Fruit fly (Drosophila melanogaster): ENCODE results near the gene CG18547.

The CG18547 gene

DNA sequence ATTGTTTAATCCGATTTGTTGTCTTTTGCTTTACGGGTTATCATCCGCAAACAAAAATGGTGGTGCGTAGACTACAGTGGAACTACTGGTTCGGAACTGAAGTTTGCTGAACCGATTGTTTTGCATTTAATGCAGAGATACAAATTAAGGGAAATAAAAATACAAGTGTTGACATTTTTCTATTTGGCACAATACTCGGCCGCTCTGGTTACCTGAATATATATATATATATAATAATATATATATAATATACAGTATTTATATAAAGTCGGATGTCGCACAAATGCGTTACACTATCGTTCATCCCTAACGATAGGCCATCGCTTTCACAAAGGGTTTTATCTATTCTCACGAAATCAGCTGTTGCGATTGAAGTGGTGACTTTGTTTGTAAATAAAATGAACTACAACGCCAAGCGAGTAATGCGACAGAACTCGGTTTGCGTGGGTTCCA lies 36.7 kb upstream of the CG18547 start, which contains the start of the genes DCAF12 and Spt3 (continued):
- peak; percentile 82 for TF ChIP-seq tna (GFP tag; IDR thresholded peaks at IDR 0.05; ENCODE audit: partially characterized antibody)
- peak; percentile 58 for TF ChIP-seq sisA (GFP tag; IDR thresholded peaks at IDR 0.05)
- no peak for TF ChIP-seq z (GFP tag; IDR thresholded peaks at IDR 0.05)
- TF ChIP-seq Awh (GFP tag; IDR thresholded peaks at IDR 0.05) = no peak
- no peak for TF ChIP-seq CG12942 (GFP tag; optimal IDR thresholded peaks at IDR 0.05)
- TF ChIP-seq CG14860 (GFP tag; IDR thresholded peaks at IDR 0.05; ENCODE audit: partially characterized antibody) = peak; percentile 95
- TF ChIP-seq CG15514 (GFP tag; optimal IDR thresholded peaks at IDR 0.05) = peak; percentile 99
- TF ChIP-seq gfzf (GFP tag; optimal IDR thresholded peaks at IDR 0.05) = no peak
- peak; percentile 61; the same call in 2 of the 3 replicates for TF ChIP-seq tgo (GFP tag; IDR thresholded peaks at IDR 0.05)
- peak; percentile 29 for TF ChIP-seq CG18764 (GFP tag; optimal IDR thresholded peaks at IDR 0.05)
- no peak for TF ChIP-seq sc (optimal IDR thresholded peaks at IDR 0.05)
- peak; percentile 29 for TF ChIP-seq sc (GFP tag; optimal IDR thresholded peaks at IDR 0.05)
- TF ChIP-seq tll (GFP tag; optimal IDR thresholded peaks at IDR 0.05) = peak in 1 of 2 experiments; percentile 59
- no peak for TF ChIP-seq CG14965 (GFP tag; optimal IDR thresholded peaks at IDR 0.05; ENCODE audit: borderline replicate concordance)
- TF ChIP-seq Dbx (GFP tag; IDR thresholded peaks at IDR 0.05) = peak; percentile 49; the same call in 1 of the 3 replicates
- TF ChIP-seq Hmx (GFP tag; optimal IDR thresholded peaks at IDR 0.05) = no peak
- peak; percentile 85 for TF ChIP-seq CG9932 (GFP tag; IDR thresholded peaks at IDR 0.05)
- peak in 1 of 2 experiments; percentile 89 for TF ChIP-seq crp (GFP tag; optimal IDR thresholded peaks at IDR 0.05)
- peak; percentile 43 for TF ChIP-seq CG9727 (GFP tag; optimal IDR thresholded peaks at IDR 0.05)
- no peak for TF ChIP-seq CG12104 (GFP tag; optimal IDR thresholded peaks at IDR 0.05)
- TF ChIP-seq mld (GFP tag; IDR thresholded peaks at IDR 0.05; ENCODE audit: partially characterized antibody) = peak; percentile 72; the same call in 1 of the 3 replicates
- TF ChIP-seq Lim3 (GFP tag; IDR thresholded peaks at IDR 0.05) = no peak
- no peak for TF ChIP-seq HLH54F (GFP tag; optimal IDR thresholded peaks at IDR 0.05)
- peak; percentile 37; the same call in 1 of the 2 replicates for TF ChIP-seq CG14441 (GFP tag; IDR thresholded peaks at IDR 0.05)
- no peak for TF ChIP-seq tup (GFP tag; optimal IDR thresholded peaks at IDR 0.05)
- peak; percentile 53 for TF ChIP-seq ind (GFP tag; optimal IDR thresholded peaks at IDR 0.05)
- TF ChIP-seq CG6654 (GFP tag; optimal IDR thresholded peaks at IDR 0.05) = no peak
- TF ChIP-seq amos (GFP tag; IDR thresholded peaks at IDR 0.05; ENCODE audit: partially characterized antibody) = peak; percentile 88
- peak; percentile 44 for TF ChIP-seq scrt (GFP tag; optimal IDR thresholded peaks at IDR 0.05)
- TF ChIP-seq inv (GFP tag; IDR thresholded peaks at IDR 0.05; ENCODE audit: partially characterized antibody) = peak; percentile 96
- no peak for TF ChIP-seq tio (GFP tag; optimal IDR thresholded peaks at IDR 0.05)
- TF ChIP-seq PHDP (tag; optimal IDR thresholded peaks at IDR 0.05) = no peak
- TF ChIP-seq al (GFP tag; IDR thresholded peaks at IDR 0.05) = peak; percentile 51; the same call in 1 of the 2 replicates
- peak; percentile 98 for TF ChIP-seq Scr (GFP tag; IDR thresholded peaks at IDR 0.05; ENCODE audit: partially characterized antibody)
- TF ChIP-seq D19B (GFP tag; optimal IDR thresholded peaks at IDR 0.05) = peak; percentile 10

DNA sequence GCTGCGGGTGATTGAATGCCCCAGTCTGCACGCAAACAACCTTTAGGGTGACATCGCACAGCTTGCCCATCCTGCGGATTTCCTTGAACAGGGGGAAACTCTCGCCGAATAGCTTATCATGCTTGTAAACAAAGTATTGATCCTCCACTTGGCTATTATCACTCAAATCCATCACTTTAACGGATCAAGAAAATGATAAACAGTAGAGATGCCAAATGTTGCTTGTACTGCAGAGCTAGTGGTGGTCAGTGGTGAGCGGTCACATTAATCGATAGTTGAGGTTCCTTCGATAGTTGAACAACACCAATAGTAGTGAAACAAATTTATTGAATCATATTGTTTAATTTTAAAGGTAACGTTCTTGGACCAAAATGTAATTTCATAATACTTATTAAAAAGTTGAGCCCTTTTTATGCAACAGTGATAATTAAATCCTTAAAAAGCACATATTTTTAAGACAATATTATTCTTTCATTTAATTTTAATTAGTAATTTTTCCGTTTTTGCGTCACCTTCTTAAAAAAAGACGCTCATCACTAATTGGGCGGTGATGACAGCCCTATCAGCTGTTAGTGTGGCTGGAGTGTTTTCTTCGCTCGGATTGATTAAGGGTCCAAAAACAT lies 30.1 kb upstream of the CG18547 start, which contains the start of the genes KLHL18 and GCC185:
Gene KLHL18 (minus strand): TSS at position 233 of the 623 bp plus-strand sequence.
Gene GCC185 (plus strand): TSS at position 571 of the 623 bp plus-strand sequence.
- TF ChIP-seq CG12299 (tag; optimal IDR thresholded peaks at IDR 0.05) = peak; percentile 16
- TF ChIP-seq bigmax (GFP tag; optimal IDR thresholded peaks at IDR 0.05) = no peak
- TF ChIP-seq CG17802 (tag; optimal IDR thresholded peaks at IDR 0.05) = peak; percentile 27
- no peak for TF ChIP-seq usp (GFP tag; optimal IDR thresholded peaks at IDR 0.05)
- TF ChIP-seq CG18476 (GFP tag; optimal IDR thresholded peaks at IDR 0.05) = peak; percentile 74
- peak; percentile 64 for TF ChIP-seq CG7372 (GFP tag; IDR thresholded peaks at IDR 0.05)
- TF ChIP-seq sr (GFP tag; IDR thresholded peaks at IDR 0.05) = no peak
- TF ChIP-seq zf30C (GFP tag; optimal IDR thresholded peaks at IDR 0.05) = no peak
- peak; percentile 84 for TF ChIP-seq CG6272 (GFP tag; IDR thresholded peaks at IDR 0.05)
- peak; percentile 59 for TF ChIP-seq Usf (GFP tag; optimal IDR thresholded peaks at IDR 0.05)
- TF ChIP-seq pum (GFP tag; optimal IDR thresholded peaks at IDR 0.05) = peak; percentile 70
- TF ChIP-seq row (GFP tag; IDR thresholded peaks at IDR 0.05) = peak; percentile 98
- peak; percentile 23 for TF ChIP-seq CG33213 (GFP tag; optimal IDR thresholded peaks at IDR 0.05)
- TF ChIP-seq lola (GFP tag; optimal IDR thresholded peaks at IDR 0.05) = peak in 1 of 3 experiments; percentile 81
- TF ChIP-seq CG31224 (GFP tag; IDR thresholded peaks at IDR 0.05) = peak; percentile 58
- no peak for TF ChIP-seq CG1603 (tag; optimal IDR thresholded peaks at IDR 0.05)
